Worm (Caenorhabditis elegans): Measurements from ENCODE around the gene K01A6.8.

DNA sequence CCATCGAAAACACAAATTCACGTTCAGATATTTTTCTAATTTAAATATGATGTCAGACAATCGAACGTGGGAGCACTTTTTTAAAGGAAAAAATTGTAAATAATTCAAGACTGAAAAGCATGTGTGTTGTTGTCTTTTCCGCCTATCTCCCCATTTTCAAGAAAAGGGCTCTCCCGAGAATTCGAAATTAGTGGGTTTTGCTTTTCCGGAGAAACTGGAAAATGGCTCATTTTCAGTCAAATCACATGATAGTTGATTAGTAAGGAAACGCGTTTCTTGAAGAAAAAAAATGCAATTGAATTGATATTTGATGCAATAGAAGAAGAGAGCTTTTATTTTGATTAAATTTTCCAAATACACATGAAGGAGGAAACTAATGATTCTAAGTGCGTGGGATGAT lies 22.7 kb upstream of the K01A6.8 start:
- no peak for TF ChIP-seq ceh-82 (tag; optimal IDR thresholded peaks at IDR 0.05)
- TF ChIP-seq nhr-25 (tag; optimal IDR thresholded peaks at IDR 0.05) = no peak

Measured in whole organism, L2 larva.